Worm (Caenorhabditis elegans) whole organism, early embryonic: Measurements from ENCODE around the gene ins-9.

Experiments used
- B0310.2 ChIP-seq: sonication (generic microtip); optimal IDR thresholded peaks from 2 replicates; lab custom pipeline; 2016; ENCODE audit warnings: mild to moderate bottlenecking, missing genetic modification characterization, missing compliant biosample characterization
- F13C5.2 ChIP-seq: sonication (generic microtip); optimal IDR thresholded peaks from 2 replicates; lab custom pipeline; 2017; ENCODE audit warnings: mild to moderate bottlenecking, missing genetic modification characterization, inconsistent platforms, missing compliant biosample characterization
- aly-1 ChIP-seq: sonication (generic microtip); optimal IDR thresholded peaks from 2 replicates; lab custom pipeline; 2016; ENCODE audit warnings: missing genetic modification characterization, missing compliant biosample characterization
- ama-1 ChIP-seq: fragments of 150-350 bp; optimal IDR thresholded peaks from 2 replicates; lab custom pipeline; 2014
- ceh-13 ChIP-seq: fragments of 200-800 bp; sonication (Bioruptor generic); optimal IDR thresholded peaks from 2 replicates; lab custom pipeline; 2018; ENCODE audit warnings: mild to moderate bottlenecking, missing genetic modification characterization, missing compliant biosample characterization
- ceh-36 ChIP-seq: sonication (generic microtip); optimal IDR thresholded peaks from 2 replicates; lab custom pipeline; 2016; ENCODE audit warnings: missing genetic modification characterization, inconsistent platforms, missing compliant biosample characterization
- flt-1 ChIP-seq: fragments of 200-800 bp; sonication (Bioruptor generic); IDR thresholded peaks from 2 replicates; pipeline ENCODE4 v1.3.6; 2022; ENCODE audit warnings: missing genetic modification characterization, missing compliant biosample characterization
- hmbx-1 ChIP-seq: sonication (generic microtip); optimal IDR thresholded peaks from 2 replicates; lab custom pipeline; 2016; ENCODE audit warnings: mild to moderate bottlenecking, missing genetic modification characterization, missing compliant biosample characterization
- scrt-1 ChIP-seq: fragments of 200-800 bp; sonication (Bioruptor generic); IDR thresholded peaks from 2 replicates; pipeline ENCODE4 v1.3.6; 2022; ENCODE audit warnings: missing genetic modification characterization, missing compliant biosample characterization
- sea-1 ChIP-seq: fragments of 200-800 bp; sonication (Bioruptor generic); conservative IDR thresholded peaks from 2 replicates; pipeline ENCODE4 v1.3.6; 2022; ENCODE audit warnings: missing genetic modification characterization, missing compliant biosample characterization
- tbx-11 ChIP-seq: fragments of 200-800 bp; sonication (Bioruptor generic); IDR thresholded peaks from 2 replicates; pipeline ENCODE4 v1.3.6; 2022; ENCODE audit warnings: missing genetic modification characterization, missing compliant biosample characterization
- tbx-37 ChIP-seq: fragments of 200-800 bp; sonication (Bioruptor generic); conservative IDR thresholded peaks from 2 replicates; pipeline ENCODE4 v1.3.6; 2022; ENCODE audit warnings: missing genetic modification reagents, missing genetic modification characterization, missing compliant biosample characterization
- tra-4 ChIP-seq: sonication (generic microtip); optimal IDR thresholded peaks from 2 replicates; lab custom pipeline; 2017; ENCODE audit warnings: missing genetic modification characterization, missing compliant biosample characterization

ce11 chrX:8835887-8836348, 30.5 kb downstream of the ins-9 start, which contains the start of gene C28G1.2:
- TF ChIP-seq ama-1 (lab: Kevin White, UChicago) (no peak), aly-1 (tag; lab: Kevin White, UChicago) (peak; percentile 93), F13C5.2 (tag; lab: Kevin White, UChicago) (peak; percentile 98), sea-1 (peak; percentile 98), scrt-1 (GFP tag; lab: Robert Waterston, UW) (peak; percentile 99), tbx-37 (GFP tag; lab: Robert Waterston, UW) (peak; percentile 99), tra-4 (tag; lab: Kevin White, UChicago) (peak; percentile 95), flt-1 (peak; percentile 98), ceh-13 (GFP tag; lab: Kevin White, UChicago) (peak; percentile 96), ceh-36 (tag; lab: Kevin White, UChicago) (peak; percentile 96), B0310.2 (tag; lab: Kevin White, UChicago) (peak; percentile 96), hmbx-1 (tag; lab: Kevin White, UChicago) (peak; percentile 86), tbx-11 (peak; percentile 95)
